Fruit fly (Drosophila melanogaster) whole organism: Measurements from ENCODE around the gene CG12009.

Source experiments
- pan ChIP-seq: fragments of >200 bp; optimal IDR thresholded peaks from 2 replicates; lab custom pipeline; 2017
- usp ChIP-seq: fragments of >200 bp; optimal IDR thresholded peaks from 2 replicates; lab custom pipeline; 2017; ENCODE audit warnings: missing biosample characterization, missing genetic modification characterization, mixed read lengths

dm6 chr3L:3325597-3325924 is 34.3 kb downstream of the CG12009 start:
- TF ChIP-seq pan (no peak), usp (GFP tag; lab: Kevin White, UChicago) (no peak)
